Worm (Caenorhabditis elegans) whole organism, midembryonic: ENCODE data around the gene clc-31.
"Not testable (repeated sequence)": the region's sequence is repeated elsewhere in the genome, so short reads cannot be mapped to it uniquely, and the experiment has no call there.

Source experiments
- klf-2 ChIP-seq: fragments of 200-800 bp; sonication (Bioruptor generic); conservative IDR thresholded peaks from 2 replicates; pipeline ENCODE4 v1.3.6; 2022; ENCODE audit warnings: missing genetic modification reagents, missing genetic modification characterization, missing compliant biosample characterization
- med-1 ChIP-seq: sonication (generic microtip); optimal IDR thresholded peaks from 2 replicates; lab custom pipeline; 2017; ENCODE audit warnings: missing genetic modification characterization, mild to moderate bottlenecking, missing compliant biosample characterization, antibody characterized with exemption, missing genetic modification reagents; ENCODE audit not compliant: insufficient read depth
- ztf-29 ChIP-seq: fragments of 200-800 bp; sonication (Bioruptor generic); IDR thresholded peaks from 2 replicates; pipeline ENCODE4 v1.3.6; 2022; ENCODE audit warnings: missing genetic modification reagents, missing genetic modification characterization, missing compliant biosample characterization

DNA sequence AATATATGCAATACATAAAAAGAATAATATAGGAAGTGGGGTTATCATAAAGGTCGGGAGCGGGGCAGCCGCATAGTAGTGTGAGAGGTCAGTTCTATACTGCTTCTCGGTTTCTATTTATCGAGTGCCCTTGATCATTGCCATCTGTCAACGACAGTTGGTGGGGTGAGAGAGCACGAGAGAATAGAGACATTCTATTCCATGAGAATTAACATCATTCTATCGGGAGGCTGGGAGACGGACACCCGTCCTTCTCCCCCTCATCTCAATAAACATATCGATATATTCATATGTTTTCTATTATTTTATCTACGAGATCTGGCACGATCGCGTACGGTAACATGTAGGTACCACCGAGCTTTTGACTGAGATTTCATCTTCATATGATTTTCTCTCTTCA lies 28.2 kb upstream of the clc-31 start, which contains the start of gene mps-2:
- not testable (repeated sequence) for TF ChIP-seq ztf-29 (GFP tag; lab: Robert Waterston, UW); med-1 (GFP tag; lab: Kevin White, UChicago); klf-2 (GFP tag; lab: Robert Waterston, UW)
